Fruit fly (Drosophila melanogaster) whole organism, pupa: Measurements from ENCODE around the gene CG8541.

ENCODE experiments used
- CG14655 ChIP-seq: fragments of 200-800 bp; sonication (Bioruptor generic); optimal IDR thresholded peaks from 3 replicates; lab custom pipeline; 2017; ENCODE audit warnings: mild to moderate bottlenecking, missing biosample characterization, missing genetic modification reagents, missing genetic modification characterization
- CG34367 ChIP-seq: fragments of 200-800 bp; sonication (Bioruptor generic); optimal IDR thresholded peaks from 2 replicates; lab custom pipeline; 2018; ENCODE audit warnings: missing biosample characterization, mild to moderate bottlenecking, missing genetic modification characterization
- CG4496 ChIP-seq: fragments of 200-800 bp; sonication (Bioruptor generic); IDR thresholded peaks from 3 replicates; pipeline ENCODE4 v1.3.6; 2022; ENCODE audit warnings: missing biosample characterization, missing genetic modification characterization
- CG9948 ChIP-seq: fragments of 200-800 bp; sonication (Bioruptor generic); optimal IDR thresholded peaks from 2 replicates; lab custom pipeline; 2018; ENCODE audit warnings: missing biosample characterization, mild to moderate bottlenecking, missing genetic modification characterization, moderate library complexity
- D1 ChIP-seq: fragments of 200-800 bp; sonication (Bioruptor generic); optimal IDR thresholded peaks from 2 replicates; lab custom pipeline; 2018; ENCODE audit warnings: missing biosample characterization, mild to moderate bottlenecking, missing genetic modification characterization, moderate library complexity
- EcR ChIP-seq: fragments of 200-800 bp; sonication (Bioruptor generic); optimal IDR thresholded peaks from 3 replicates; lab custom pipeline; 2019; ENCODE audit warnings: missing biosample characterization, missing genetic modification characterization, mild to moderate bottlenecking, moderate library complexity, missing genetic modification reagents

dm6 chr3L:7422578-7422977, 48.8 kb upstream of the CG8541 start:
- TF ChIP-seq EcR, result no peak
- no peak for TF ChIP-seq CG14655 (GFP tag; lab: Kevin White, UChicago)
- TF ChIP-seq CG9948 (tag; lab: Kevin White, UChicago), result no peak
- TF ChIP-seq CG34367 (tag; lab: Kevin White, UChicago), result no peak
- no peak for TF ChIP-seq D1 (tag; lab: Kevin White, UChicago)
- TF ChIP-seq CG4496 (GFP tag; lab: Robert Waterston, UW), result no peak
